Fruit fly (Drosophila melanogaster): ENCODE data around the gene CG31219.

The CG31219 gene

DNA sequence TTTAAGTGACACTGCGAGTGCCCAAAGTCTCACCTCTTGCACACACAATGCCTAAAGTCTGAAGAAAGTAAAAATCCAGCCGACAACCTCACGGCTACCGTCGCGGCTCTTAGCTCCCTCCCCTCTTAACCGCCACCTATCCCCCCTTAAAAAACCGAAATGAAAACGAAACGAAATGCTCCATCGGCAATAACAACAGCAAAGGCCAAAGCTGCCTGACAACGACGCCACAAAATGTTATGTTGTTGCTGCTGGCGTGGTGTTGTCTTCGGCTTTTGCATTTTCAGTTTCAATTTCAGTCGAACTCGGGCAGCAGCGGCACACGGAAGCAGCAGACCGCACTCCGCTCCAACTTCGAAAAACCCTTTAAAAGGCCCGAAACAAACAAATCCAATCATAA, 13.9 kb downstream of the CG31219 start, which contains the start of gene CG7432:
Gene CG7432 (plus strand): TSS at position 295 of the 400 bp plus-strand sequence.
- no peak for TF ChIP-seq CG9705 (GFP tag; optimal IDR thresholded peaks at IDR 0.05)
- TF ChIP-seq Hnf4 (GFP tag; optimal IDR thresholded peaks at IDR 0.05): no peak
- TF ChIP-seq Rel (GFP tag; optimal IDR thresholded peaks at IDR 0.05): no peak
- TF ChIP-seq Rel (tag; optimal IDR thresholded peaks at IDR 0.05): no peak
- no peak for TF ChIP-seq CrebA (GFP tag; optimal IDR thresholded peaks at IDR 0.05; ENCODE audit: borderline replicate concordance)
- TF ChIP-seq N (GFP tag; optimal IDR thresholded peaks at IDR 0.05): no peak
- TF ChIP-seq dsf (GFP tag; optimal IDR thresholded peaks at IDR 0.05; ENCODE audit: borderline replicate concordance): no peak
- no peak for TF ChIP-seq br (GFP tag; optimal IDR thresholded peaks at IDR 0.05)
- TF ChIP-seq tai (GFP tag; optimal IDR thresholded peaks at IDR 0.05): no peak
- TF ChIP-seq sage (GFP tag; optimal IDR thresholded peaks at IDR 0.05): no peak
- TF ChIP-seq Abd-B (GFP tag; optimal IDR thresholded peaks at IDR 0.05): no peak
- no peak for TF ChIP-seq pan (optimal IDR thresholded peaks at IDR 0.05)
- no peak for TF ChIP-seq rgr (GFP tag; optimal IDR thresholded peaks at IDR 0.05)

DNA sequence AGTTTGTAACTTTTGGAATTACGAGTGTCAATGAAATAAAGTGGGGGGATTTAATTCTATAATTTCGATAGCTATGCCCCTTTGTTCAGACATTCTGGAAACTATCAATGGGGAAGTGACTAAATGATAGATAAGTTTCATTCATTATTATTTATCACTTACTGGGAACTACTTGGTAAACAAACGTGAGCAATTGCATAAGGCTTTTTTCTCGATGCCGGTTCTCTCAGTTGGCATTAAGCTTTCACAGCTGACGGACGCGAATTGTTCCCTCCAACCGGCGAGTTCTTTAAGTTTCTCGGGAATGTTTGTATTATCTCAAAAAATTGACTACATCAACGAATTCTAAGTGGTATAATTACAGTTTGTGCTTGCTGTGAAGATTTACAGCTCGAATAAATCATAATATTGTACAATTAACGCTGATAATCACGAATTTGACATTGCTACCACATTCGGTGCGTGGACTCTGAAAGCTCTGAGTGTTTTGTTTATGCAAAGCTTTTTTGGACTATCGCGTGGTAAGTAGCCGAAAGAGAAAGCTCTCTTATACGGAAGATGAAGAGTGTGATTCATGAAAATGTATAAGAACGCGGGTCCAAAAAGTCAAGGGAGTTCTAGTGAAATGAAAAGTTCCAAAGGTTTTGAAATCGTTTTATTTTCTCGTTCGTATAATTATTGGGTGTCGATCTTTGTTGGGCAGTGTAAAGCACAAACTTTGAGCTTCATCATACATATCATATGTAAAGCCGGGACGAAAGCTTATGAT, 20.6 kb downstream of the CG31219 start, which contains the start of gene Naam:
Gene Naam (plus strand): TSS at position 228 of the 769 bp plus-strand sequence.
- TF ChIP-seq brk (GFP tag; optimal IDR thresholded peaks at IDR 0.05): peak; percentile 70
- TF ChIP-seq CrebA (GFP tag; optimal IDR thresholded peaks at IDR 0.05; ENCODE audit: borderline replicate concordance): no peak
- TF ChIP-seq Vsx2 (GFP tag; optimal IDR thresholded peaks at IDR 0.05; ENCODE audit: partially characterized antibody): no peak
- peak; percentile 81 for TF ChIP-seq br (GFP tag; optimal IDR thresholded peaks at IDR 0.05)
- TF ChIP-seq fru (GFP tag; optimal IDR thresholded peaks at IDR 0.05): peak; percentile 76
- no peak for TF ChIP-seq pan (optimal IDR thresholded peaks at IDR 0.05)
- TF ChIP-seq Jra (GFP tag; optimal IDR thresholded peaks at IDR 0.05): peak; percentile 68
- TF ChIP-seq ey (GFP tag; optimal IDR thresholded peaks at IDR 0.05): peak; percentile 82
- peak; percentile 72 for TF ChIP-seq tai (GFP tag; optimal IDR thresholded peaks at IDR 0.05)
- TF ChIP-seq Mio (GFP tag; optimal IDR thresholded peaks at IDR 0.05): no peak
- no peak for TF ChIP-seq lola (GFP tag; optimal IDR thresholded peaks at IDR 0.05)
- TF ChIP-seq usp (GFP tag; optimal IDR thresholded peaks at IDR 0.05): no peak
- peak; percentile 57 for TF ChIP-seq woc (GFP tag; optimal IDR thresholded peaks at IDR 0.05)
- no peak for TF ChIP-seq GATAd (GFP tag; optimal IDR thresholded peaks at IDR 0.05)
- TF ChIP-seq Myc (optimal IDR thresholded peaks at IDR 0.05): no peak
- peak; percentile 83 for TF ChIP-seq rgr (GFP tag; optimal IDR thresholded peaks at IDR 0.05)
- peak; percentile 58 for TF ChIP-seq HLH106 (tag; optimal IDR thresholded peaks at IDR 0.05)
- TF ChIP-seq h (GFP tag; optimal IDR thresholded peaks at IDR 0.05): peak; percentile 84
- no peak for TF ChIP-seq Abd-B (GFP tag; optimal IDR thresholded peaks at IDR 0.05)
- peak; percentile 74 for TF ChIP-seq Hnf4 (GFP tag; optimal IDR thresholded peaks at IDR 0.05)
- no peak for TF ChIP-seq Hr78 (GFP tag; optimal IDR thresholded peaks at IDR 0.05)
- no peak for TF ChIP-seq Dif (GFP tag; optimal IDR thresholded peaks at IDR 0.05; ENCODE audit: partially characterized antibody)
- TF ChIP-seq dmrt93B (GFP tag; optimal IDR thresholded peaks at IDR 0.05): peak; percentile 28
- no peak for TF ChIP-seq Dfd (GFP tag; optimal IDR thresholded peaks at IDR 0.05)
- peak; percentile 75 to 85 for TF ChIP-seq foxo (GFP tag; optimal IDR thresholded peaks at IDR 0.05)
- no peak for TF ChIP-seq N (GFP tag; optimal IDR thresholded peaks at IDR 0.05)
- TF ChIP-seq OdsH (GFP tag; optimal IDR thresholded peaks at IDR 0.05): peak; percentile 81
- TF ChIP-seq psq (GFP tag; optimal IDR thresholded peaks at IDR 0.05): peak; percentile 66
- TF ChIP-seq sv (GFP tag; optimal IDR thresholded peaks at IDR 0.05): peak; percentile 62
- peak; percentile 42 for TF ChIP-seq dsf (GFP tag; optimal IDR thresholded peaks at IDR 0.05; ENCODE audit: borderline replicate concordance)
- no peak for TF ChIP-seq dl (GFP tag; optimal IDR thresholded peaks at IDR 0.05; ENCODE audit: insufficient read depth in 1 of 2, partially characterized antibody in 2 of 2)
- TF ChIP-seq Rel (GFP tag; optimal IDR thresholded peaks at IDR 0.05): no peak
- no peak for TF ChIP-seq Rel (tag; optimal IDR thresholded peaks at IDR 0.05)
- TF ChIP-seq sage (GFP tag; optimal IDR thresholded peaks at IDR 0.05): peak; percentile 72
- TF ChIP-seq CG32264 (GFP tag; optimal IDR thresholded peaks at IDR 0.05): peak; percentile 54
- TF ChIP-seq Hr83 (GFP tag; optimal IDR thresholded peaks at IDR 0.05; ENCODE audit: poor library complexity, severe bottlenecking): peak; percentile 54
- TF ChIP-seq CG9705 (GFP tag; optimal IDR thresholded peaks at IDR 0.05): peak; percentile 4
- TF ChIP-seq Sp1 (GFP tag; optimal IDR thresholded peaks at IDR 0.05): peak; percentile 52
- no peak for TF ChIP-seq jim (GFP tag; optimal IDR thresholded peaks at IDR 0.05)

Data from whole organism, wandering third instar larva.